Worm (Caenorhabditis elegans): Measurements from ENCODE around the gene K06B4.15.

DNA sequence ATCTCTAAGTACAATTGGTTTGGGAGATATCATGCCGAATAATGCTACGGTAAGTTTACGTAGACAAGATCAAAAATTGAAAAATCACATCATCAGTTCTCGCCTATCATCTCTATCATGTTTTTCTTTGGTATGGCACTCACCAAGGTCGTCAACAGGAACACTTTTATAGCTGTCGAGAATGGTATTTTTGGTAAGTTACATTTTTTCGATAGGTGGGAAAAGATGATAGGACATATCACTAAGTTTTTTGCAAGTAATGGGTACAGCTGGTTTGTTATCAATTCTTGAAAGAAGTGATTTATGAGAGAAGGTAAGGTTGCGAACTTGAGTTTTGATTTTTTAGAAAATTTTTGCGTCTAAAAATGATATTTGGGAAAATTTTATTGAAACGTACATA is 37.7 kb downstream of the K06B4.15 start:
- no peak for TF ChIP-seq nhr-6 (tag; optimal IDR thresholded peaks at IDR 0.05)
- TF ChIP-seq elt-1 (tag; optimal IDR thresholded peaks at IDR 0.05): no peak
- no peak for TF ChIP-seq elt-3 (tag; optimal IDR thresholded peaks at IDR 0.05)
- no peak for TF ChIP-seq nhr-12 (tag; optimal IDR thresholded peaks at IDR 0.05)
- TF ChIP-seq nhr-237 (tag; optimal IDR thresholded peaks at IDR 0.05): no peak
- TF ChIP-seq nhr-11 (tag; optimal IDR thresholded peaks at IDR 0.05): no peak

All from whole organism, L2 larva.